Fruit fly (Drosophila melanogaster): ENCODE measurements around the gene Task6.
A peak's percentile ranks its signal among the peaks of the same experiment; 100 is the strongest.

The Task6 gene

DNA sequence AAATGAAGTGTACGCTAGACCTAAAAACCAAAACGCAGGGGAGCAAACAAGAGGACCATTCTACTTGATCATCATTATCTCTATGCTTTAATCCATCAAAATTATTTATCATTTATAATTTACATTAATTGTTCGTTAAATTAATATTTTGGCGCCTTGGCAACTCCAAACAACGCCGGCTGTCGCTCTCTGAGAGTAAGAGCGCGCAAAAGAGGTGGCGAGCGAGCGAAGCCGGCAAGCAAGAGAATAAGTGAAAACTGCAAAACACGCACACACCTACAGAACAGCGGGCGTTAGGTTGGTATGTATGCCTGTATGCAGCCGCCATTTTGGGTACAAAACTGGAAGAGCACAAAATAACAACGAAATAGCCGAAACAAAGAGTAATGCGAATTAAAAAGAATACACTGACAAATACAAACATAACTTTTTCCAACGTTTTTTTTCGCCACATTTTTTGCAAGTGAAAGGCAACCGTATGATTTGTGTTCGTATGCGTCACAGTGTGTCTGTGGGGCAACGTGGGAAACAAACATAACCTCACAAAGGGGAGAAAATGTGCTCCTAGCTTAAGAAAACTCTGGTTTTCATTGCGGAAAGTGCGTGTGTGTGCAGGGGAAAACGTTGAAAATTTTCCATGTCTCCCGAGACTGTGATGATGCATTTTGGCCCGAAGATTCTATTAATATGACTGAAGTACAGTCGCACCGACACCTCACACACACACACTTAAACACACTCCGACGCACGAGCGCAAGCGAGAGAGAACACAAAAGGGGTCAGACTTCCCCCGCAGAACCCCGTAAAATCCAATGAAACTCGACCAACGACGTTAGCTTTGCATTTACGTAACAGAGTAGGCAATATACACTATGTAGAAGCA is 29.3 kb downstream of the Task6 start (continued):
- peak; percentile 53; the same call in 1 of the 2 replicates for TF ChIP-seq CG14014 (GFP tag; IDR thresholded peaks at IDR 0.05)
- TF ChIP-seq CG13296 (GFP tag; optimal IDR thresholded peaks at IDR 0.05): peak; percentile 27
- TF ChIP-seq twi (tag; optimal IDR thresholded peaks at IDR 0.05): no peak
- TF ChIP-seq CG4730 (GFP tag; IDR thresholded peaks at IDR 0.05): no peak
- peak; percentile 59 for TF ChIP-seq CG6813 (GFP tag; optimal IDR thresholded peaks at IDR 0.05)
- peak; percentile 6 for TF ChIP-seq kay (GFP tag; optimal IDR thresholded peaks at IDR 0.05)
- no peak for TF ChIP-seq salm (tag; optimal IDR thresholded peaks at IDR 0.05)
- TF ChIP-seq CG18262 (tag; optimal IDR thresholded peaks at IDR 0.05): peak; percentile 34
- peak; percentile 44; the same call in 1 of the 3 replicates for TF ChIP-seq Dbx (GFP tag; IDR thresholded peaks at IDR 0.05)
- no peak for TF ChIP-seq gro (GFP tag; optimal IDR thresholded peaks at IDR 0.05)
- peak; percentile 30 for TF ChIP-seq CG30403 (GFP tag; optimal IDR thresholded peaks at IDR 0.05)
- TF ChIP-seq Scr (GFP tag; IDR thresholded peaks at IDR 0.05; ENCODE audit: partially characterized antibody): no peak
- TF ChIP-seq Fer1 (GFP tag; optimal IDR thresholded peaks at IDR 0.05): peak; percentile 74
- no peak for TF ChIP-seq crp (GFP tag; optimal IDR thresholded peaks at IDR 0.05)
- peak; percentile 86 for TF ChIP-seq Ets65A (GFP tag)
- TF ChIP-seq so (GFP tag; IDR thresholded peaks at IDR 0.05): no peak; the same call in 2 of the 3 replicates
- peak; percentile 27; the same call in 1 of the 3 replicates for TF ChIP-seq B-H1 (GFP tag; IDR thresholded peaks at IDR 0.05)
- peak; percentile 49 for TF ChIP-seq CG2120 (GFP tag; optimal IDR thresholded peaks at IDR 0.05)
- TF ChIP-seq CG1832 (GFP tag; optimal IDR thresholded peaks at IDR 0.05): peak; percentile 53
- TF ChIP-seq nerfin-1 (tag; optimal IDR thresholded peaks at IDR 0.05): peak; percentile 5
- peak; percentile 63 for TF ChIP-seq CG32767 (GFP tag; IDR thresholded peaks at IDR 0.05)
- TF ChIP-seq fd3F (GFP tag; optimal IDR thresholded peaks at IDR 0.05): peak; percentile 8
- no peak for TF ChIP-seq psq (GFP tag; optimal IDR thresholded peaks at IDR 0.05)
- peak; percentile 56; the same call in 1 of the 2 replicates for TF ChIP-seq CG32532 (GFP tag; IDR thresholded peaks at IDR 0.05)
- no peak for TF ChIP-seq CG7271 (tag; optimal IDR thresholded peaks at IDR 0.05)
- TF ChIP-seq hkb (optimal IDR thresholded peaks at IDR 0.05): no peak
- peak; percentile 59 for TF ChIP-seq hkb (GFP tag; IDR thresholded peaks at IDR 0.05)
- peak; percentile 7 for TF ChIP-seq sens (GFP tag)
- no peak for TF ChIP-seq Hr39 (optimal IDR thresholded peaks at IDR 0.05)
- TF ChIP-seq kah (GFP tag; optimal IDR thresholded peaks at IDR 0.05): no peak
- TF ChIP-seq vfl (GFP tag; optimal IDR thresholded peaks at IDR 0.05): peak; percentile 32
- peak; percentile 54 for TF ChIP-seq lbe (GFP tag; optimal IDR thresholded peaks at IDR 0.05)
- peak; percentile 17 for TF ChIP-seq CG12769 (tag; optimal IDR thresholded peaks at IDR 0.05)
- peak; percentile 68 for TF ChIP-seq zf30C (GFP tag; optimal IDR thresholded peaks at IDR 0.05)
- peak; percentile 52 for TF ChIP-seq CG12659 (GFP tag; optimal IDR thresholded peaks at IDR 0.05)
- TF ChIP-seq Trl (optimal IDR thresholded peaks at IDR 0.05): peak; percentile 88 to 93
- no peak for TF ChIP-seq Trl (GFP tag; optimal IDR thresholded peaks at IDR 0.05)
- peak in 1 of 2 experiments; percentile 84 for TF ChIP-seq Pdp1 (GFP tag; optimal IDR thresholded peaks at IDR 0.05)
- peak; percentile 63 for TF ChIP-seq lilli (GFP tag; optimal IDR thresholded peaks at IDR 0.05)
- TF ChIP-seq crol (GFP tag; IDR thresholded peaks at IDR 0.05): peak; percentile 89
- no peak for TF ChIP-seq Mad (GFP tag; optimal IDR thresholded peaks at IDR 0.05)
- peak; percentile 62 for TF ChIP-seq CG2712 (tag; optimal IDR thresholded peaks at IDR 0.05)
- peak; percentile 1 for TF ChIP-seq CG18011 (GFP tag; optimal IDR thresholded peaks at IDR 0.05)
- peak; percentile 84; the same call in 1 of the 3 replicates for TF ChIP-seq CG34422 (GFP tag; IDR thresholded peaks at IDR 0.05)
- no peak for TF ChIP-seq CG10959 (GFP tag; IDR thresholded peaks at IDR 0.05)
- TF ChIP-seq bigmax (GFP tag; optimal IDR thresholded peaks at IDR 0.05): peak; percentile 97
- 0 out of 2 replicates have a peak, but pooled peaks have one; percentile 10 for TF ChIP-seq H2.0 (GFP tag; IDR thresholded peaks at IDR 0.05)
- TF ChIP-seq CG31365 (tag; optimal IDR thresholded peaks at IDR 0.05): peak; percentile 6
- TF ChIP-seq CG34376 (GFP tag; optimal IDR thresholded peaks at IDR 0.05): peak; percentile 17
- peak; percentile 39 for TF ChIP-seq nau (GFP tag; optimal IDR thresholded peaks at IDR 0.05)
